Fruit fly (Drosophila melanogaster): ENCODE results near the gene CG18599.

CG18599 gene

dm6 chr3R:18246041-18246440 is 21.5 kb upstream of the CG18599 start:
- TF ChIP-seq CG16815 (GFP tag; optimal IDR thresholded peaks at IDR 0.05): no peak
- TF ChIP-seq vnd (GFP tag; IDR thresholded peaks at IDR 0.05; ENCODE audit: partially characterized antibody): no peak
- no peak for TF ChIP-seq H15 (GFP tag; IDR thresholded peaks at IDR 0.05)
- TF ChIP-seq gem (tag; optimal IDR thresholded peaks at IDR 0.05): no peak
- peak; percentile 8 for TF ChIP-seq CG1832 (GFP tag; optimal IDR thresholded peaks at IDR 0.05)
- TF ChIP-seq Myb (GFP tag; optimal IDR thresholded peaks at IDR 0.05): no peak
- 0 out of 2 replicates have a peak, but pooled peaks have one; percentile 15 for TF ChIP-seq E2f2 (GFP tag; IDR thresholded peaks at IDR 0.05)
- TF ChIP-seq CG14014 (GFP tag; IDR thresholded peaks at IDR 0.05): no peak
- TF ChIP-seq peb (GFP tag; IDR thresholded peaks at IDR 0.05): no peak
- TF ChIP-seq tup (GFP tag; optimal IDR thresholded peaks at IDR 0.05): no peak
- no peak for TF ChIP-seq prd (optimal IDR thresholded peaks at IDR 0.05)
- no peak for TF ChIP-seq prd (GFP tag; IDR thresholded peaks at IDR 0.05)
- TF ChIP-seq CG13296 (GFP tag; optimal IDR thresholded peaks at IDR 0.05): no peak
- no peak for TF ChIP-seq CG12236 (GFP tag; optimal IDR thresholded peaks at IDR 0.05)
- TF ChIP-seq CG9817 (tag; optimal IDR thresholded peaks at IDR 0.05): no peak
- no peak for TF ChIP-seq gfzf (GFP tag; optimal IDR thresholded peaks at IDR 0.05)
- TF ChIP-seq cg (GFP tag; optimal IDR thresholded peaks at IDR 0.05): peak; percentile 59
- TF ChIP-seq chinmo (GFP tag; IDR thresholded peaks at IDR 0.05; ENCODE audit: partially characterized antibody): 0 out of 4 replicates have a peak, but pooled peaks have one; percentile 19
- TF ChIP-seq CG10543 (GFP tag; optimal IDR thresholded peaks at IDR 0.05): no peak
- TF ChIP-seq pan (optimal IDR thresholded peaks at IDR 0.05): no peak
- TF ChIP-seq pan (GFP tag; optimal IDR thresholded peaks at IDR 0.05 in 1 of 2, IDR thresholded peaks at IDR 0.05 in 1 of 2): no peak
- no peak for TF ChIP-seq CG9797 (GFP tag; optimal IDR thresholded peaks at IDR 0.05)
- TF ChIP-seq so (GFP tag; IDR thresholded peaks at IDR 0.05): no peak
- TF ChIP-seq CG2712 (tag; optimal IDR thresholded peaks at IDR 0.05): no peak
- TF ChIP-seq Dbx (GFP tag; IDR thresholded peaks at IDR 0.05): no peak
- TF ChIP-seq HLHmδ (GFP tag; optimal IDR thresholded peaks at IDR 0.05): no peak
- TF ChIP-seq CG14441 (GFP tag; IDR thresholded peaks at IDR 0.05): no peak
- TF ChIP-seq Xbp1 (GFP tag; optimal IDR thresholded peaks at IDR 0.05): no peak
- TF ChIP-seq Deaf1 (tag; optimal IDR thresholded peaks at IDR 0.05): peak; percentile 8
- TF ChIP-seq Opbp (GFP tag; IDR thresholded peaks at IDR 0.05; ENCODE audit: partially characterized antibody): no peak
- no peak for TF ChIP-seq CG3281 (GFP tag; optimal IDR thresholded peaks at IDR 0.05)
- no peak for TF ChIP-seq CG10431 (GFP tag; optimal IDR thresholded peaks at IDR 0.05)
- TF ChIP-seq CG8478 (optimal IDR thresholded peaks at IDR 0.05): peak; percentile 28
- no peak for TF ChIP-seq hth (optimal IDR thresholded peaks at IDR 0.05)
- TF ChIP-seq CG15514 (GFP tag; optimal IDR thresholded peaks at IDR 0.05): no peak
- TF ChIP-seq Usf (GFP tag; optimal IDR thresholded peaks at IDR 0.05): no peak
- no peak for TF ChIP-seq CG17361 (GFP tag; IDR thresholded peaks at IDR 0.05)
- TF ChIP-seq Dfd (GFP tag; optimal IDR thresholded peaks at IDR 0.05): no peak
- no peak for TF ChIP-seq GATAe (GFP tag; conservative IDR thresholded peaks at IDR 0.05)
- TF ChIP-seq unc-4 (GFP tag; IDR thresholded peaks at IDR 0.05; ENCODE audit: partially characterized antibody): no peak
- TF ChIP-seq jumu (GFP tag; optimal IDR thresholded peaks at IDR 0.05): no peak
- no peak for TF ChIP-seq tll (GFP tag; optimal IDR thresholded peaks at IDR 0.05)
- TF ChIP-seq CG13894 (tag; optimal IDR thresholded peaks at IDR 0.05): no peak
- no peak for TF ChIP-seq org-1 (GFP tag; optimal IDR thresholded peaks at IDR 0.05)
- TF ChIP-seq CG30431 (GFP tag; optimal IDR thresholded peaks at IDR 0.05): no peak
- TF ChIP-seq zen (tag; optimal IDR thresholded peaks at IDR 0.05): no peak
- TF ChIP-seq CG13123 (GFP tag; optimal IDR thresholded peaks at IDR 0.05): no peak
- TF ChIP-seq CG9727 (GFP tag; optimal IDR thresholded peaks at IDR 0.05): no peak
- TF ChIP-seq CG15073 (GFP tag; optimal IDR thresholded peaks at IDR 0.05): no peak
- TF ChIP-seq sqz (GFP tag; optimal IDR thresholded peaks at IDR 0.05): no peak
- TF ChIP-seq CG11504 (tag; optimal IDR thresholded peaks at IDR 0.05): no peak
- TF ChIP-seq CG17568 (GFP tag; optimal IDR thresholded peaks at IDR 0.05): no peak

Measured in whole organism, embryonic.